Worm (Caenorhabditis elegans): Measurements from ENCODE around the gene grsp-2.

grsp-2 gene

ce11 chrIV:8850807-8851206, 34.7 kb downstream of the grsp-2 start:
- TF ChIP-seq nhr-76 (tag; optimal IDR thresholded peaks at IDR 0.05) (no peak), skn-1 (tag; optimal IDR thresholded peaks at IDR 0.05) (peak; percentile 5), rnt-1 (tag; optimal IDR thresholded peaks at IDR 0.05) (peak; percentile 45), lin-14 (GFP tag; optimal IDR thresholded peaks at IDR 0.05) (peak; percentile 65)

ce11 chrIV:8852194-8852593, 36.1 kb downstream of the grsp-2 start, which contains the start of gene alp-1:
TSS of gene alp-1 (plus strand) at chrIV:8852494.
- TF ChIP-seq elt-2 (tag; optimal IDR thresholded peaks at IDR 0.05) (no peak), Y116A8C.19 (tag; optimal IDR thresholded peaks at IDR 0.05; ENCODE audit: borderline replicate concordance) (no peak), unc-86 (tag; optimal IDR thresholded peaks at IDR 0.05) (no peak), hlh-17 (GFP tag; optimal IDR thresholded peaks at IDR 0.05; ENCODE audit: borderline replicate concordance) (no peak), egl-13 (tag; optimal IDR thresholded peaks at IDR 0.05) (no peak), hlh-4 (tag; optimal IDR thresholded peaks at IDR 0.05) (no peak), fos-1 (tag; optimal IDR thresholded peaks at IDR 0.05) (no peak), lin-15B (tag; optimal IDR thresholded peaks at IDR 0.05) (no peak), mab-9 (GFP tag; IDR thresholded peaks at IDR 0.05) (no peak), lir-3 (tag; optimal IDR thresholded peaks at IDR 0.05; ENCODE audit: poor library complexity) (no peak), C16A3.4 (tag; optimal IDR thresholded peaks at IDR 0.05) (no peak), elt-3 (tag; optimal IDR thresholded peaks at IDR 0.05) (no peak), ztf-11 (tag; optimal IDR thresholded peaks at IDR 0.05) (no peak), nhr-47 (tag; optimal IDR thresholded peaks at IDR 0.05) (no peak), lin-13 (GFP tag; optimal IDR thresholded peaks at IDR 0.05) (no peak)

ce11 chrIV:8853301-8853700, 37.2 kb downstream of the grsp-2 start:
- TF ChIP-seq lin-13 (GFP tag; optimal IDR thresholded peaks at IDR 0.05) (no peak), efl-1 (optimal IDR thresholded peaks at IDR 0.05) (no peak), efl-1 (GFP tag; optimal IDR thresholded peaks at IDR 0.05 in 1 of 2) (peak in 1 of 2 experiments; percentile 73)

ce11 chrIV:8855963-8856362, 39.8 kb downstream of the grsp-2 start, which contains the start of gene T11B7.5:
TSS of gene T11B7.5 (minus strand) at chrIV:8856063.
- no peak for TF ChIP-seq xbp-1 (tag; optimal IDR thresholded peaks at IDR 0.05)
- no peak for TF ChIP-seq ceh-88 (GFP tag; IDR thresholded peaks at IDR 0.05)
- TF ChIP-seq ceh-63 (GFP tag; optimal IDR thresholded peaks at IDR 0.05): no peak
- TF ChIP-seq vab-15 (tag; optimal IDR thresholded peaks at IDR 0.05): no peak
- TF ChIP-seq fkh-4 (tag; optimal IDR thresholded peaks at IDR 0.05; ENCODE audit: borderline replicate concordance): no peak
- no peak for TF ChIP-seq sox-4 (tag; optimal IDR thresholded peaks at IDR 0.05)

- no peak for TF ChIP-seq mep-1 (tag; optimal IDR thresholded peaks at IDR 0.05)
- 0 out of 2 replicates have a peak, but pooled peaks have one; percentile 14 for TF ChIP-seq nhr-19 (GFP tag; conservative IDR thresholded peaks at IDR 0.05)
- no peak for TF ChIP-seq pag-3 (tag; optimal IDR thresholded peaks at IDR 0.05; ENCODE audit: borderline replicate concordance, insufficient read depth)
- TF ChIP-seq blmp-1 (tag; optimal IDR thresholded peaks at IDR 0.05): peak; percentile 38
- TF ChIP-seq nhr-85 (tag): peak; percentile 85
- no peak for TF ChIP-seq efl-3 (GFP tag; optimal IDR thresholded peaks at IDR 0.05)
- TF ChIP-seq snu-23 (GFP tag; optimal IDR thresholded peaks at IDR 0.05): peak; percentile 28
- peak; percentile 62 for TF ChIP-seq nhr-71 (tag; optimal IDR thresholded peaks at IDR 0.05)
- TF ChIP-seq dsc-1 (tag; optimal IDR thresholded peaks at IDR 0.05): no peak
- TF ChIP-seq fkh-4 (tag; optimal IDR thresholded peaks at IDR 0.05; ENCODE audit: borderline replicate concordance): no peak
- no peak for TF ChIP-seq ets-5 (GFP tag; IDR thresholded peaks at IDR 0.05)
- TF ChIP-seq efl-1 (optimal IDR thresholded peaks at IDR 0.05): no peak
- peak in 1 of 2 experiments; percentile 71 for TF ChIP-seq efl-1 (GFP tag; optimal IDR thresholded peaks at IDR 0.05 in 1 of 2)
- TF ChIP-seq lin-15B (tag; optimal IDR thresholded peaks at IDR 0.05): no peak
- TF ChIP-seq lin-14 (GFP tag; optimal IDR thresholded peaks at IDR 0.05): peak; percentile 46
- TF ChIP-seq lin-35 (GFP tag; optimal IDR thresholded peaks at IDR 0.05): peak in 1 of 2 experiments; percentile 33
- TF ChIP-seq xbp-1 (tag; optimal IDR thresholded peaks at IDR 0.05): no peak
- TF ChIP-seq nhr-20 (tag; optimal IDR thresholded peaks at IDR 0.05): peak; percentile 12
- TF ChIP-seq elt-3 (tag; optimal IDR thresholded peaks at IDR 0.05): peak in 3 of 6 experiments; percentile 22 to 76 (median 71)
- TF ChIP-seq snpc-4 (tag; optimal IDR thresholded peaks at IDR 0.05): no peak
- peak; percentile 61 for TF ChIP-seq nhr-90 (tag; optimal IDR thresholded peaks at IDR 0.05; ENCODE audit: poor library complexity)
Observed at ce11 chrIV:8864672-8865071, 48.5 kb downstream of the grsp-2 start.

All from whole organism, L1 larva.